Comparison of ENCODE assay signal across 2 worm cellular contexts in the genomic region with DNA sequence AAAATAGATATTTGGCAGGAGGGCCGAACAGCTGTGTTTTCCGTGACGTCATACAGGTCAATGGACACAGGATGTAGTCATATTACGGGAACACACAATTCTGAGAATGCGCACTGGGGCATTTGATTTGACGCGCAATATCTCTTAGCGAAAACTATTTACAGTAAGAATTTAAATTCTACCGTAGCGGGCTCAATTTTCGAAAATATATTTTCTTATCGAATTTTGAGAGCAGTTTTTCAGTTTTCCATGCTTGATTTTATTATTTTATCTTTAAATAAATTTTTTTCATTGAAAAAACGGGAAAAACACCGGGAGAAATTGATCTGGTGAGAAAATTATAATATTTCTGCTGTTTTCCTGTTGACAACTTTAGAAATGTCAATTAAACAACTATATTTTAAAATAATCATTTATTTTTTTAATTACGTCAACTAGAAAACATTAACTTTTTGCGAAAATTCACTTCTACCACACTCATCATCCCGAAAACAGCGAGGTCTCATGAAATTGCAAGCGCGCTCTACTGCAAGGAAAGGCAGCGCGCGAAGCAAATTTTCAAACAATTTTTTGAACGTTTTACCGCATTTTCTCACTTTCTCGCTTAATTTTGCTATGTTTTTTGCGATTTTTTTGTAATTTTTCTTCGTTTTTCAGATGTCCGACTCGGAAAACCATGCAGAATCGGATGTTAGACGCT.
TF ChIP-seq lines count a peak whose summit lies in the region.

A gene (minus strand): TSS at position 51 of the 700 bp plus-strand sequence.
A gene (plus strand): TSS at position 658 of the 700 bp plus-strand sequence.

TF ChIP-seq in whole organism, L1 larva, 84 proteins besides CTCF, POLR2A, EP300 and RAD21 (continued from another document):
- TF ChIP-seq dsc-1 (tag; optimal IDR thresholded peaks at IDR 0.05; lab: Kevin White, UChicago) (peak; percentile 34), nhr-12 (tag; optimal IDR thresholded peaks at IDR 0.05; lab: Kevin White, UChicago) (no peak), ceh-82 (tag; optimal IDR thresholded peaks at IDR 0.05; lab: Kevin White, UChicago) (peak; percentile 58 to 94 (median 86)), blmp-1 (tag; optimal IDR thresholded peaks at IDR 0.05; lab: Kevin White, UChicago) (peak; percentile 70), efl-3 (GFP tag; optimal IDR thresholded peaks at IDR 0.05; lab: Kevin White, UChicago) (no peak), nhr-237 (tag; optimal IDR thresholded peaks at IDR 0.05; lab: Kevin White, UChicago) (peak; percentile 69), ztf-4 (tag; optimal IDR thresholded peaks at IDR 0.05; lab: Kevin White, UChicago) (no peak), tbx-2 (tag; optimal IDR thresholded peaks at IDR 0.05; lab: Kevin White, UChicago) (peak; percentile 82), ceh-88 (GFP tag; IDR thresholded peaks at IDR 0.05; lab: Robert Waterston, UW) (peak; percentile 30; the same call in 1 of the 2 replicates), elt-3 (tag; optimal IDR thresholded peaks at IDR 0.05; lab: Kevin White, UChicago) (peak in 3 of 6 experiments; percentile 39 to 72 (median 53)), ets-5 (GFP tag; IDR thresholded peaks at IDR 0.05; lab: Robert Waterston, UW) (no peak), lin-39 (tag; optimal IDR thresholded peaks at IDR 0.05; lab: Kevin White, UChicago) (peak; percentile 8), hlh-17 (GFP tag; optimal IDR thresholded peaks at IDR 0.05; lab: Kevin White, UChicago; ENCODE audit: borderline replicate concordance) (no peak), nhr-11 (tag; optimal IDR thresholded peaks at IDR 0.05; lab: Kevin White, UChicago) (no peak), zip-4 (GFP tag; optimal IDR thresholded peaks at IDR 0.05; lab: Kevin White, UChicago) (no peak), zag-1 (tag; optimal IDR thresholded peaks at IDR 0.05; lab: Kevin White, UChicago) (peak; percentile 19), C34B4.2 (tag; optimal IDR thresholded peaks at IDR 0.05; lab: Kevin White, UChicago) (no peak), nhr-47 (tag; optimal IDR thresholded peaks at IDR 0.05; lab: Kevin White, UChicago) (peak; percentile 86), Y116A8C.19 (tag; optimal IDR thresholded peaks at IDR 0.05; lab: Kevin White, UChicago; ENCODE audit: borderline replicate concordance) (no peak), xbp-1 (tag; optimal IDR thresholded peaks at IDR 0.05; lab: Kevin White, UChicago) (peak; percentile 66), pqm-1 (tag; optimal IDR thresholded peaks at IDR 0.05; lab: Kevin White, UChicago) (no peak), ceh-90 (tag; optimal IDR thresholded peaks at IDR 0.05; lab: Kevin White, UChicago) (no peak), aly-2 (tag; optimal IDR thresholded peaks at IDR 0.05; lab: Kevin White, UChicago) (peak; percentile 46), dpl-1 (GFP tag; optimal IDR thresholded peaks at IDR 0.05; lab: Kevin White, UChicago) (peak; percentile 93 to 94 (median 94)), isw-1 (GFP tag; IDR thresholded peaks at IDR 0.05; lab: Robert Waterston, UW) (peak; percentile 82), unc-62 (GFP tag; optimal IDR thresholded peaks at IDR 0.05; lab: Kevin White, UChicago) (no peak), nhr-90 (tag; optimal IDR thresholded peaks at IDR 0.05; lab: Kevin White, UChicago; ENCODE audit: poor library complexity) (peak; percentile 88), sptf-1 (tag; optimal IDR thresholded peaks at IDR 0.05; lab: Kevin White, UChicago) (no peak), lir-3 (tag; optimal IDR thresholded peaks at IDR 0.05; lab: Kevin White, UChicago; ENCODE audit: poor library complexity) (no peak)

TF ChIP-seq in whole organism, young adult, 124 proteins besides CTCF, POLR2A, EP300 and RAD21 (continued from another document):
- no peak for TF ChIP-seq F37B4.10 (GFP tag; IDR thresholded peaks at IDR 0.05; lab: Robert Waterston, UW)
- no peak for TF ChIP-seq F57A8.1 (GFP tag; optimal IDR thresholded peaks at IDR 0.05; lab: Kevin White, UChicago)
- TF ChIP-seq B0035.1 (tag; optimal IDR thresholded peaks at IDR 0.05; lab: Kevin White, UChicago) = no peak
- peak; percentile 91 for TF ChIP-seq dpl-1 (GFP tag; optimal IDR thresholded peaks at IDR 0.05; lab: Kevin White, UChicago)
- peak; percentile 81 for TF ChIP-seq attf-5 (GFP tag; optimal IDR thresholded peaks at IDR 0.05; lab: Kevin White, UChicago)
